Fruit fly (Drosophila melanogaster): ENCODE data around the gene CG7304.

dm6 chr3L:15660915-15661314 lies 18.6 kb upstream of the CG7304 start, which contains the start of the genes Eig71Ej and Eig71Ek:
- TF ChIP-seq Mnt (GFP tag; optimal IDR thresholded peaks at IDR 0.05) (no peak), CG7101 (tag; optimal IDR thresholded peaks at IDR 0.05) (no peak), tj (GFP tag; optimal IDR thresholded peaks at IDR 0.05) (no peak), cic (GFP tag; optimal IDR thresholded peaks at IDR 0.05) (no peak), CG7045 (GFP tag; optimal IDR thresholded peaks at IDR 0.05) (no peak), Hr96 (GFP tag; optimal IDR thresholded peaks at IDR 0.05) (no peak), CG14711 (tag; optimal IDR thresholded peaks at IDR 0.05) (no peak), Clk (GFP tag; optimal IDR thresholded peaks at IDR 0.05) (no peak), Crg-1 (GFP tag; optimal IDR thresholded peaks at IDR 0.05) (no peak), cnc (optimal IDR thresholded peaks at IDR 0.05) (no peak), pad (GFP tag; optimal IDR thresholded peaks at IDR 0.05) (no peak), CG33017 (tag; optimal IDR thresholded peaks at IDR 0.05) (no peak)

All from whole organism, adult.